Worm (Caenorhabditis elegans) whole organism, L2 larva: ENCODE results near the gene Y37D8A.26.

ENCODE experiments used
- aly-2 ChIP-seq: fragments of 150-350 bp; optimal IDR thresholded peaks from 2 replicates; lab custom pipeline; 2014; ENCODE audit warnings: missing biosample characterization, missing genetic modification characterization
- lsy-2 ChIP-seq, 2 experiments: fragments of 150-350 bp in 1 of 2; sonication (generic microtip) in 1 of 2; optimal IDR thresholded peaks; 2 replicates each; lab custom pipeline; 2014 to 2017; ENCODE audit warnings: missing biosample characterization in 2 of 2, missing genetic modification characterization in 2 of 2
- mab-5 ChIP-seq: fragments of 150-350 bp; optimal IDR thresholded peaks from 2 replicates; lab custom pipeline; 2014; ENCODE audit warnings: missing biosample characterization, missing genetic modification characterization
- mbf-1 ChIP-seq: sonication (generic microtip); optimal IDR thresholded peaks from 2 replicates; lab custom pipeline; 2017; ENCODE audit warnings: missing biosample characterization, missing genetic modification characterization
- skn-1 ChIP-seq: sonication (generic microtip); optimal IDR thresholded peaks from 2 replicates; lab custom pipeline; 2017; ENCODE audit warnings: missing biosample characterization, missing genetic modification characterization
- unc-39 ChIP-seq: fragments of 150-350 bp; optimal IDR thresholded peaks from 2 replicates; lab custom pipeline; 2014; ENCODE audit warnings: missing biosample characterization, missing genetic modification characterization

DNA sequence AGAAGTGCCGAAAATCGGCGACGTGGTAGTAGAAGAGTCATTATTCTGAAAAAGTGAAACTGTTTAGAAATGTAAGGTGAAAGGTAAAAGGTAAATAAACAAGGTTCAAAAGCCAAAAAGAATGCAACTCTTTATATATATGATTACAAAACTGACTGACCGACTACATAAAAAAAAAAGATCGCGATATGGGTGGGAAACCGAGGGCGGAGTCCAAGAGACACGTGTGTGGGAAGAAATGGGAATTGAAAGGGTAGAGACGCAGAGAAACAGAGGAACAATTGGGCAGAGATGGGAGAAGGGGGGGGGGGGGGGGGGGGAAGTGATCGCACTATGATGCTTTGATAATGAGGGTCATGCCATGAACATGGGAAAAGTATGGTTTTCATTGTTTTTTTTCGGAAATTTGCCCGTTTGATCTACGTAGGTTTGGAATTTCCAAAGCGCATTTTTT is 17.6 kb downstream of the Y37D8A.26 start, which contains the start of gene Y37D8A.4:
- TF ChIP-seq lsy-2 (tag; optimal IDR thresholded peaks at IDR 0.05; lab: Kevin White, UChicago) (peak in 1 of 2 experiments; percentile 28), unc-39 (tag; lab: Kevin White, UChicago) (no peak), aly-2 (no peak), mab-5 (tag; lab: Kevin White, UChicago) (no peak), skn-1 (no peak), mbf-1 (tag; lab: Kevin White, UChicago) (no peak)
